Worm (Caenorhabditis elegans) whole organism, L4/young adult: ENCODE measurements around the gene sbsp-1.

Experiments
- W03F9.2 ChIP-seq: fragments of 150-350 bp; optimal IDR thresholded peaks from 2 replicates; lab custom pipeline; 2014; ENCODE audit warnings: missing biosample characterization, missing genetic modification characterization
- dao-5 ChIP-seq: sonication (generic microtip); optimal IDR thresholded peaks from 2 replicates; lab custom pipeline; 2016; ENCODE audit warnings: missing genotype, missing genetic modification characterization, moderate library complexity, missing compliant biosample characterization
- him-1 ChIP-seq: sonication (generic microtip); optimal IDR thresholded peaks from 2 replicates; lab custom pipeline; 2016; ENCODE audit warnings: missing genotype, missing genetic modification reagents, missing genetic modification characterization, missing compliant biosample characterization

The sbsp-1 gene

ce11 chrIII:10875132-10875531 is 42.4 kb downstream of the sbsp-1 start, which contains the start of gene C44B9.2:
Gene C44B9.2 (plus strand): TSS chrIII:10875432.
- TF ChIP-seq W03F9.2 (tag; lab: Kevin White, UChicago): no peak
- TF ChIP-seq him-1 (tag; lab: Kevin White, UChicago): no peak
- TF ChIP-seq dao-5 (tag; lab: Kevin White, UChicago): no peak

- no peak for TF ChIP-seq dao-5 (tag; lab: Kevin White, UChicago)
- TF ChIP-seq him-1 (tag; lab: Kevin White, UChicago): no peak
- no peak for TF ChIP-seq W03F9.2 (tag; lab: Kevin White, UChicago)
Measured at ce11 chrIII:10877542-10877941, 44.8 kb downstream of the sbsp-1 start.

- TF ChIP-seq W03F9.2 (tag; lab: Kevin White, UChicago) (no peak), dao-5 (tag; lab: Kevin White, UChicago) (no peak), him-1 (tag; lab: Kevin White, UChicago) (no peak)
Measured at ce11 chrIII:10880083-10880482, 47.3 kb downstream of the sbsp-1 start, which contains the start of gene C44B9.3. Gene C44B9.3 (minus strand): TSS chrIII:10880183.

ce11 chrIII:10881462-10881861 is 48.7 kb downstream of the sbsp-1 start, which contains the start of gene athp-1:
Gene athp-1 (plus strand): TSS chrIII:10881766.
- no peak for TF ChIP-seq dao-5 (tag; lab: Kevin White, UChicago)
- peak; percentile 60 for TF ChIP-seq W03F9.2 (tag; lab: Kevin White, UChicago)
- TF ChIP-seq him-1 (tag; lab: Kevin White, UChicago): no peak

- no peak for TF ChIP-seq dao-5 (tag; lab: Kevin White, UChicago)
- peak; percentile 50 for TF ChIP-seq W03F9.2 (tag; lab: Kevin White, UChicago)
Measured at ce11 chrIII:10881996-10882395, 49.3 kb downstream of the sbsp-1 start.

ce11 chrIII:10888824-10889223 is 56.1 kb downstream of the sbsp-1 start:
- TF ChIP-seq dao-5 (tag; lab: Kevin White, UChicago) (no peak), him-1 (tag; lab: Kevin White, UChicago) (no peak)
